Worm (Caenorhabditis elegans) whole organism, L1 larva: ENCODE results near the gene rle-1.

Experiments
- fkh-10 ChIP-seq: sonication (generic microtip); optimal IDR thresholded peaks from 2 replicates; lab custom pipeline; 2017; ENCODE audit warnings: missing biosample characterization, missing genetic modification reagents, missing genetic modification characterization
- nhr-77 ChIP-seq: fragments of 150-350 bp; optimal IDR thresholded peaks from 2 replicates; lab custom pipeline; 2014; ENCODE audit warnings: missing biosample characterization, missing genetic modification characterization

- TF ChIP-seq nhr-77 (tag; lab: Kevin White, UChicago) (no peak), fkh-10 (GFP tag; lab: Kevin White, UChicago) (no peak)
Measured at ce11 chrIII:10904320-10904961, 31.6 kb upstream of the rle-1 start.
